Worm (Caenorhabditis elegans) whole organism, L2 larva: ENCODE data around the gene pqn-57.

Experiments used
- R02D3.7 ChIP-seq: fragments of 150-350 bp; optimal IDR thresholded peaks from 2 replicates; lab custom pipeline; 2014; ENCODE audit warnings: missing biosample characterization, missing genetic modification characterization
- ZK546.5 ChIP-seq: sonication (generic microtip); optimal IDR thresholded peaks from 2 replicates; lab custom pipeline; 2017; ENCODE audit warnings: missing biosample characterization, missing genetic modification characterization
- alr-1 ChIP-seq: fragments of 150-350 bp; optimal IDR thresholded peaks from 2 replicates; lab custom pipeline; 2014; ENCODE audit warnings: missing biosample characterization, missing genetic modification characterization
- aly-2 ChIP-seq: fragments of 150-350 bp; optimal IDR thresholded peaks from 2 replicates; lab custom pipeline; 2014; ENCODE audit warnings: missing biosample characterization, missing genetic modification characterization
- ama-1 ChIP-seq: fragments of 150-350 bp; optimal IDR thresholded peaks from 2 replicates; lab custom pipeline; 2018; ENCODE audit warnings: inconsistent platforms
- ceh-82 ChIP-seq: fragments of 150-350 bp; optimal IDR thresholded peaks from 2 replicates; lab custom pipeline; 2014; ENCODE audit warnings: missing biosample characterization, missing genetic modification characterization
- dmd-4 ChIP-seq: sonication (generic microtip); optimal IDR thresholded peaks from 2 replicates; lab custom pipeline; 2017; ENCODE audit warnings: missing biosample characterization, missing genetic modification characterization
- elt-3 ChIP-seq: sonication (generic microtip); optimal IDR thresholded peaks from 2 replicates; lab custom pipeline; 2017; ENCODE audit warnings: missing biosample characterization, missing genetic modification characterization
- nhr-12 ChIP-seq: fragments of 150-350 bp; optimal IDR thresholded peaks from 2 replicates; lab custom pipeline; 2014; ENCODE audit warnings: missing biosample characterization, missing genetic modification characterization
- nhr-25 ChIP-seq: fragments of 150-350 bp; sonication (generic microtip); optimal IDR thresholded peaks from 3 replicates; lab custom pipeline; 2014; ENCODE audit warnings: missing biosample characterization, missing genetic modification characterization
- peb-1 ChIP-seq: fragments of 150-350 bp; optimal IDR thresholded peaks from 2 replicates; lab custom pipeline; 2014; ENCODE audit warnings: missing biosample characterization, missing genetic modification characterization
- snpc-4 ChIP-seq: fragments of 150-350 bp; optimal IDR thresholded peaks from 2 replicates; lab custom pipeline; 2014; ENCODE audit warnings: missing biosample characterization, missing genetic modification characterization
- unc-39 ChIP-seq: fragments of 150-350 bp; optimal IDR thresholded peaks from 2 replicates; lab custom pipeline; 2014; ENCODE audit warnings: missing biosample characterization, missing genetic modification characterization
- ztf-4 ChIP-seq: fragments of 150-350 bp; optimal IDR thresholded peaks from 2 replicates; lab custom pipeline; 2014; ENCODE audit warnings: missing biosample characterization, missing genetic modification characterization

ce11 chrX:8355350-8355749 is 34.6 kb upstream of the pqn-57 start:
- TF ChIP-seq unc-39 (tag; lab: Kevin White, UChicago) (no peak), elt-3 (tag; lab: Kevin White, UChicago) (no peak), R02D3.7 (tag; lab: Kevin White, UChicago) (no peak), nhr-12 (no peak), ceh-82 (tag; lab: Kevin White, UChicago) (no peak), ZK546.5 (tag; lab: Kevin White, UChicago) (no peak), aly-2 (tag; lab: Kevin White, UChicago) (no peak), peb-1 (tag; lab: Kevin White, UChicago) (no peak), dmd-4 (tag; lab: Kevin White, UChicago) (no peak), ztf-4 (no peak), snpc-4 (no peak), ama-1 (no peak), nhr-25 (no peak), alr-1 (no peak)
